Fruit fly (Drosophila melanogaster) whole organism, embryonic: ENCODE data around the gene Psa.

Source experiments
- CG10431 ChIP-seq: fragments of 200-800 bp; sonication (Bioruptor generic); optimal IDR thresholded peaks from 3 replicates; lab custom pipeline; 2018; ENCODE audit warnings: missing biosample characterization, mild to moderate bottlenecking, missing genetic modification characterization
- CG12155 ChIP-seq: fragments of 200-800 bp; sonication (Bioruptor generic); optimal IDR thresholded peaks from 3 replicates; lab custom pipeline; 2016; ENCODE audit warnings: missing biosample characterization, missing genetic modification characterization
- CG14710 ChIP-seq: fragments of 200-800 bp; sonication (Bioruptor generic); optimal IDR thresholded peaks from 3 replicates; lab custom pipeline; 2019; ENCODE audit warnings: missing biosample characterization, mild to moderate bottlenecking, missing genetic modification characterization, moderate library complexity
- CG15514 ChIP-seq: fragments of 200-800 bp; sonication (Bioruptor generic); optimal IDR thresholded peaks from 3 replicates; lab custom pipeline; 2017; ENCODE audit warnings: missing biosample characterization, missing genetic modification characterization, mild to moderate bottlenecking, moderate library complexity, missing genetic modification reagents
- CG17385 ChIP-seq: fragments of 200-800 bp; sonication (Bioruptor generic); optimal IDR thresholded peaks from 3 replicates; lab custom pipeline; 2018; ENCODE audit warnings: missing biosample characterization, mild to moderate bottlenecking, missing genetic modification characterization
- CG2129 ChIP-seq: fragments of 200-800 bp; sonication (Bioruptor generic); IDR thresholded peaks from 2 replicates; pipeline ENCODE4 v1.3.6; 2022; ENCODE audit warnings: missing biosample characterization, missing genetic modification characterization; ENCODE audit not compliant: partially characterized antibody
- CG31365 ChIP-seq: fragments of 200-800 bp; sonication (Bioruptor generic); optimal IDR thresholded peaks from 2 replicates; lab custom pipeline; 2018; ENCODE audit warnings: missing biosample characterization, mild to moderate bottlenecking, missing genetic modification characterization
- CG3407 ChIP-seq: fragments of 200-800 bp; sonication (Bioruptor generic); optimal IDR thresholded peaks from 2 replicates; lab custom pipeline; 2018; ENCODE audit warnings: missing biosample characterization, mild to moderate bottlenecking, missing genetic modification characterization
- CG3726 ChIP-seq: fragments of 200-800 bp; sonication (Bioruptor generic); IDR thresholded peaks from 3 replicates; pipeline ENCODE4, ENCODE4 v1.3.6; 2022; ENCODE audit warnings: missing biosample characterization, missing genetic modification characterization
- CG3838 ChIP-seq: fragments of 200-800 bp; sonication (Bioruptor generic); optimal IDR thresholded peaks from 3 replicates; lab custom pipeline; 2016; ENCODE audit warnings: missing biosample characterization, missing genetic modification characterization
- CG6654 ChIP-seq: fragments of 200-800 bp; sonication (Bioruptor generic); optimal IDR thresholded peaks from 2 replicates; lab custom pipeline; 2017; ENCODE audit warnings: missing biosample characterization, mild to moderate bottlenecking, missing genetic modification characterization
- CG7271 ChIP-seq: fragments of 200-800 bp; sonication (Bioruptor generic); optimal IDR thresholded peaks from 2 replicates; lab custom pipeline; 2018; ENCODE audit warnings: missing biosample characterization, mild to moderate bottlenecking, missing genetic modification characterization, moderate library complexity
- CG8290 ChIP-seq, 3 experiments: fragments of 200-800 bp; sonication (Bioruptor generic); optimal IDR thresholded peaks; 2 replicates each; lab custom pipeline; 2016 to 2019; ENCODE audit warnings: missing biosample characterization in 3 of 3, missing genetic modification characterization in 3 of 3, mild to moderate bottlenecking in 2 of 3, moderate library complexity in 1 of 3
- CG9609 ChIP-seq: fragments of 200-800 bp; sonication (Bioruptor generic); optimal IDR thresholded peaks from 3 replicates; lab custom pipeline; 2016; ENCODE audit warnings: missing biosample characterization, missing genetic modification characterization
- Camta ChIP-seq: fragments of 200-800 bp; sonication (Bioruptor generic); optimal IDR thresholded peaks from 2 replicates; lab custom pipeline; 2016; ENCODE audit warnings: missing biosample characterization, missing genetic modification characterization
- Dek ChIP-seq: fragments of 200-800 bp; sonication (Bioruptor generic); optimal IDR thresholded peaks from 3 replicates; lab custom pipeline; 2019; ENCODE audit warnings: missing biosample characterization, mild to moderate bottlenecking, missing genetic modification characterization, moderate library complexity
- E2f1 ChIP-seq: fragments of 200-800 bp; sonication (Bioruptor generic); IDR thresholded peaks from 2 replicates; pipeline ENCODE4 v1.3.6; 2022; ENCODE audit warnings: missing biosample characterization, missing genetic modification characterization
- Ets65A ChIP-seq: fragments of 200-800 bp; sonication (Bioruptor generic); peaks from one replicate; lab custom pipeline; 2016; ENCODE audit warnings: missing biosample characterization, missing genetic modification characterization
- H15 ChIP-seq: fragments of 200-800 bp; sonication (Bioruptor generic); IDR thresholded peaks from 3 replicates; pipeline ENCODE4 v1.3.6; 2022; ENCODE audit warnings: missing biosample characterization, missing genetic modification characterization
- HmgD ChIP-seq: fragments of 200-800 bp; sonication (Bioruptor generic); optimal IDR thresholded peaks from 3 replicates; lab custom pipeline; 2016; ENCODE audit warnings: missing biosample characterization, missing genetic modification characterization
- Jarid2 ChIP-seq: fragments of 200-800 bp; sonication (Bioruptor generic); optimal IDR thresholded peaks from 3 replicates; lab custom pipeline; 2017; ENCODE audit warnings: mild to moderate bottlenecking, missing biosample characterization, missing genetic modification reagents, missing genetic modification characterization
- Mes4 ChIP-seq: fragments of 200-800 bp; sonication (Bioruptor generic); optimal IDR thresholded peaks from 2 replicates; lab custom pipeline; 2016; ENCODE audit warnings: missing biosample characterization, missing genetic modification characterization
- Myb ChIP-seq: fragments of 200-800 bp; sonication (Bioruptor generic); optimal IDR thresholded peaks from 2 replicates; lab custom pipeline; 2016; ENCODE audit warnings: missing biosample characterization, missing genetic modification characterization
- Nf-YA ChIP-seq: fragments of 200-800 bp; sonication (Bioruptor generic); IDR thresholded peaks from 2 replicates; pipeline ENCODE4 v1.3.6; 2022; ENCODE audit warnings: missing biosample characterization, missing genetic modification characterization
- Pdp1 ChIP-seq, 2 experiments: fragments of 200-800 bp; sonication (Bioruptor generic); optimal IDR thresholded peaks; 3 replicates each; lab custom pipeline; 2016; ENCODE audit warnings: missing biosample characterization in 2 of 2, missing genetic modification characterization in 2 of 2, mild to moderate bottlenecking in 1 of 2, moderate library complexity in 1 of 2
- ab ChIP-seq: fragments of 200-800 bp; sonication (Bioruptor generic); optimal IDR thresholded peaks from 2 replicates; lab custom pipeline; 2016; ENCODE audit warnings: missing biosample characterization, missing genetic modification characterization
- btn ChIP-seq: fragments of 200-800 bp; sonication (Bioruptor generic); optimal IDR thresholded peaks from 2 replicates; lab custom pipeline; 2016; ENCODE audit warnings: missing biosample characterization, missing genetic modification characterization
- crc ChIP-seq: fragments of 200-800 bp; sonication (Bioruptor generic); optimal IDR thresholded peaks from 2 replicates; lab custom pipeline; 2016; ENCODE audit warnings: missing biosample characterization, missing genetic modification characterization
- cwo ChIP-seq: fragments of 200-800 bp; sonication (Bioruptor generic); optimal IDR thresholded peaks from 3 replicates; lab custom pipeline; 2017; ENCODE audit warnings: missing biosample characterization, missing genetic modification characterization, mild to moderate bottlenecking, moderate library complexity, missing genetic modification reagents
- dmrt11E ChIP-seq: fragments of 200-800 bp; sonication (Bioruptor generic); optimal IDR thresholded peaks from 3 replicates; lab custom pipeline; 2018; ENCODE audit warnings: missing biosample characterization, mild to moderate bottlenecking, missing genetic modification characterization, moderate library complexity
- dpn ChIP-seq, 2 experiments: fragments of 200-800 bp; sonication (Bioruptor generic); optimal IDR thresholded peaks; 3 replicates each; lab custom pipeline; 2016; ENCODE audit warnings: missing biosample characterization in 2 of 2, missing genetic modification characterization in 2 of 2
- eve ChIP-seq, 2 experiments: fragments of >200 bp; optimal IDR thresholded peaks; 2 replicates each; lab custom pipeline; 2017; ENCODE audit warnings: missing biosample characterization in 2 of 2, missing genetic modification characterization in 2 of 2
- ewg ChIP-seq: fragments of 200-800 bp; sonication (Bioruptor generic); optimal IDR thresholded peaks from 3 replicates; lab custom pipeline; 2017; ENCODE audit warnings: mild to moderate bottlenecking, missing biosample characterization, missing genetic modification reagents, missing genetic modification characterization
- eyg ChIP-seq: fragments of 200-800 bp; sonication (Bioruptor generic); optimal IDR thresholded peaks from 3 replicates; lab custom pipeline; 2016; ENCODE audit warnings: missing biosample characterization, missing genetic modification characterization
- jing ChIP-seq: fragments of 200-800 bp; sonication (Bioruptor generic); optimal IDR thresholded peaks from 2 replicates; lab custom pipeline; 2018; ENCODE audit warnings: missing biosample characterization, mild to moderate bottlenecking, missing genetic modification characterization
- jumu ChIP-seq: fragments of 200-800 bp; sonication (Bioruptor generic); optimal IDR thresholded peaks from 3 replicates; lab custom pipeline; 2016; ENCODE audit warnings: missing biosample characterization, missing genetic modification characterization
- nmo ChIP-seq: fragments of 200-800 bp; sonication (Bioruptor generic); optimal IDR thresholded peaks from 2 replicates; lab custom pipeline; 2018; ENCODE audit warnings: missing biosample characterization, mild to moderate bottlenecking, missing genetic modification characterization, moderate library complexity
- pan ChIP-seq, 4 experiments: fragments of >200 bp in 3 of 4; fragments of 200-800 bp in 1 of 4; sonication (Bioruptor generic) in 1 of 4; optimal IDR thresholded peaks in 3 of 4; IDR thresholded peaks in 1 of 4; 2 replicates each; pipeline versions ENCODE4 v1.3.6 to Lab custom; 2017 to 2022; ENCODE audit warnings: missing biosample characterization in 2 of 4, missing genetic modification characterization in 2 of 4, mixed read lengths in 1 of 4
- prd ChIP-seq, 3 experiments: fragments of >200 bp in 2 of 3; fragments of 200-800 bp in 1 of 3; sonication (Bioruptor generic) in 1 of 3; optimal IDR thresholded peaks in 2 of 3; IDR thresholded peaks in 1 of 3; 2 replicates in 2 of 3; 3 replicates in 1 of 3; pipeline versions ENCODE4 v1.3.6 to Lab custom; 2017 to 2022; ENCODE audit warnings: missing biosample characterization in 1 of 3, missing genetic modification characterization in 1 of 3
- pros ChIP-seq: fragments of 200-800 bp; sonication (Bioruptor generic); optimal IDR thresholded peaks from 3 replicates; lab custom pipeline; 2019; ENCODE audit warnings: missing biosample characterization, mild to moderate bottlenecking, missing genetic modification characterization, moderate library complexity
- trh ChIP-seq: fragments of 200-800 bp; sonication (Bioruptor generic); optimal IDR thresholded peaks from 2 replicates; lab custom pipeline; 2016; ENCODE audit warnings: missing biosample characterization, missing genetic modification characterization
- tup ChIP-seq: fragments of 200-800 bp; sonication (Bioruptor generic); optimal IDR thresholded peaks from 2 replicates; lab custom pipeline; 2016; ENCODE audit warnings: missing biosample characterization, mild to moderate bottlenecking, missing genetic modification characterization, moderate library complexity
- vnd ChIP-seq: fragments of 200-800 bp; sonication (Bioruptor generic); IDR thresholded peaks from 3 replicates; pipeline ENCODE4 v1.3.6; 2022; ENCODE audit warnings: missing biosample characterization, missing genetic modification characterization; ENCODE audit not compliant: partially characterized antibody

Psa gene

DNA sequence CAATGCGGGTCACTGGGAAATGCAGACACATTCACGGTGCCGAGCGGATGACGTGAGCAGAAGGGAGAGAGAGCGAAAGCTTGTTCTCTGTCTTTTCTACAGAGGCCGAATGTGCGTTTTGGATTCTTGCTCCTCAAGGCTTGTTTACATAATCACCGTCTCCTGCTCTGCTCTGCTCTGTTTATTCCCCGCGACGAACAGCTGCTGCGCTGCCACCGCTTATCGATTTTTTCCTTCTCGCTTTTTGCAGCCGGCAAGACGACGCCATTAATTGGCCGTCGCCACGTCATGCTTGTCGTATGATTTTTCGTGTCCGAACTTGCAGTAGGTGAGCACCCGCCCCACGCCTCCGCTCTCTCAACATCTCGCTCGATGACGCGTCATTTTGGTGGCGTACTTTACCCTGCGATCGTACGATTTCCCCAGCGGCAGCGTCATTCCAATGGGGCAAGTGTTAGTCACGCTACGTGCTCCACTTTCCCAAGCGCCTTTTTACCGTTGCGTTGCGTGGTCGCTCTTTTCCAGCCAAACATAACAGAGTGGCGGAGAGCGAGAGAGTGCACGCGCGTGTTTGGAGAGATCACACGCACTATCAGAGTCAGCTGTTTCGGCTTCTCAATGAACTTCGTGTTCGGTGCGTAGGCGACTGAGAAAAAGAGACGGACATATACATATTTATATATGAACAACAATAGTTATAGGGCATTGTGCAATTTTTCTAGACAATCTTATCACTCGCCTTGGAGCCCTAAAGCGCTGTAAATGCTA, 43.9 kb downstream of the Psa start (continued):
- TF ChIP-seq H15 (GFP tag; lab: Robert Waterston, UW) (no peak), nmo (no peak), jumu (GFP tag; lab: Kevin White, UChicago) (peak; percentile 9), CG3838 (GFP tag; lab: Kevin White, UChicago) (no peak), CG15514 (GFP tag; lab: Kevin White, UChicago) (peak; percentile 19), CG6654 (GFP tag; lab: Kevin White, UChicago) (no peak), CG8290 (GFP tag; optimal IDR thresholded peaks at IDR 0.05; lab: Kevin White, UChicago) (no peak), CG8290 (tag; optimal IDR thresholded peaks at IDR 0.05; lab: Kevin White, UChicago) (no peak), pros (GFP tag; lab: Kevin White, UChicago) (peak; percentile 79), CG2129 (GFP tag; lab: Robert Waterston, UW) (no peak), E2f1 (GFP tag; lab: Robert Waterston, UW) (no peak), prd (optimal IDR thresholded peaks at IDR 0.05; lab: Kevin White, UChicago) (no peak), prd (GFP tag; IDR thresholded peaks at IDR 0.05; lab: Robert Waterston, UW) (no peak), btn (GFP tag; lab: Kevin White, UChicago) (no peak), Camta (GFP tag; lab: Kevin White, UChicago) (no peak), crc (no peak), Ets65A (peak; percentile 70)

DNA sequence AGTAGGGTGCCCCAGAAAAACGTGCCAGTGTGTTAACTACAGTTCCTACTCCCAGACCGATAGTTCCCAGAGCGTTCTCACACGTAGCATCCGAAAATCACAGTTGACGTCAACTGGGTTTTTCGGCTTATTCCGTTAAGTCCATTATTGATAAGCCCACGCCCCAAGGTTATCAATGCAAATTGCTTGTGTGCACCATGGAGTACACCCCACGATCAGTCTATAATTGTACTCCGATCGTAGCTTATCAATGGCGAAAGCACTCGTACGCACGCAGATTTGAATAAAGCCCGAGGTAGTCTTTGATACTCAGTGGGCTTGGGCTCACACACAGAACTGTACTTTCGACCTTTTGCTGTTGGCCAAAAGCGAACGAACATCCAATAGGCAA, 44.5 kb downstream of the Psa start:
- no peak for TF ChIP-seq dmrt11E (tag; lab: Kevin White, UChicago)
- TF ChIP-seq Pdp1 (GFP tag; optimal IDR thresholded peaks at IDR 0.05; lab: Kevin White, UChicago) = no peak
- TF ChIP-seq jing (GFP tag; lab: Kevin White, UChicago) = no peak
- no peak for TF ChIP-seq prd (optimal IDR thresholded peaks at IDR 0.05; lab: Kevin White, UChicago)
- TF ChIP-seq prd (GFP tag; IDR thresholded peaks at IDR 0.05; lab: Robert Waterston, UW) = no peak
- TF ChIP-seq Mes4 = no peak
- TF ChIP-seq cwo (GFP tag; lab: Kevin White, UChicago) = peak; percentile 6
- TF ChIP-seq Nf-YA (GFP tag; lab: Robert Waterston, UW) = 0 out of 2 replicates have a peak, but pooled peaks have one; percentile 17
- TF ChIP-seq dpn (GFP tag; optimal IDR thresholded peaks at IDR 0.05; lab: Kevin White, UChicago) = no peak
- no peak for TF ChIP-seq CG31365 (tag; lab: Kevin White, UChicago)
- TF ChIP-seq vnd (GFP tag; lab: Robert Waterston, UW) = no peak

dm6 chr3L:1548345-1548970, 45.8 kb downstream of the Psa start:
- no peak for TF ChIP-seq CG3407 (GFP tag; lab: Kevin White, UChicago)
- TF ChIP-seq crc = peak; percentile 43
- TF ChIP-seq CG14710 (tag; lab: Kevin White, UChicago) = peak; percentile 24
- TF ChIP-seq pan (optimal IDR thresholded peaks at IDR 0.05; lab: Kevin White, UChicago) = no peak
- TF ChIP-seq pan (GFP tag; optimal IDR thresholded peaks at IDR 0.05 in 1 of 2, IDR thresholded peaks at IDR 0.05 in 1 of 2) = no peak
- TF ChIP-seq CG17385 = peak; percentile 70
- no peak for TF ChIP-seq CG3726 (GFP tag; lab: Robert Waterston, UW)
- peak; percentile 27 for TF ChIP-seq Myb (GFP tag; lab: Kevin White, UChicago)
- TF ChIP-seq trh (GFP tag; lab: Kevin White, UChicago) = peak; percentile 22
- TF ChIP-seq CG7271 (tag; lab: Kevin White, UChicago) = no peak
- peak; percentile 15 for TF ChIP-seq CG9609 (GFP tag; lab: Kevin White, UChicago)
- TF ChIP-seq pros (GFP tag; lab: Kevin White, UChicago) = no peak
- TF ChIP-seq tup (GFP tag; lab: Kevin White, UChicago) = no peak
- no peak for TF ChIP-seq ewg (GFP tag; lab: Kevin White, UChicago)
- TF ChIP-seq Dek = peak; percentile 70
- no peak for TF ChIP-seq eve (GFP tag; optimal IDR thresholded peaks at IDR 0.05; lab: Kevin White, UChicago)
- no peak for TF ChIP-seq ab (GFP tag; lab: Kevin White, UChicago)
- TF ChIP-seq CG10431 (GFP tag; lab: Kevin White, UChicago) = no peak
- peak; percentile 65 for TF ChIP-seq CG12155
- TF ChIP-seq eyg (GFP tag; lab: Kevin White, UChicago) = no peak
- no peak for TF ChIP-seq Jarid2 (GFP tag; lab: Kevin White, UChicago)
- TF ChIP-seq HmgD = no peak
